Worm (Caenorhabditis elegans) whole organism, L1 larva: ENCODE measurements around the gene nol-10.

Experiments used
- C04F5.9 ChIP-seq: sonication (generic microtip); optimal IDR thresholded peaks from 2 replicates; lab custom pipeline; 2016; ENCODE audit warnings: missing genetic modification characterization, missing compliant biosample characterization
- C16A3.4 ChIP-seq: fragments of 150-350 bp; optimal IDR thresholded peaks from 2 replicates; lab custom pipeline; 2014; ENCODE audit warnings: missing biosample characterization, missing genetic modification characterization
- C34B4.2 ChIP-seq: sonication (generic microtip); optimal IDR thresholded peaks from 2 replicates; lab custom pipeline; 2017; ENCODE audit warnings: mild to moderate bottlenecking, missing genetic modification characterization, missing compliant biosample characterization
- F16B12.6 ChIP-seq: fragments of 150-350 bp; optimal IDR thresholded peaks from 2 replicates; lab custom pipeline; 2014; ENCODE audit warnings: missing biosample characterization, missing genetic modification characterization
- aha-1 ChIP-seq: fragments of 150-350 bp; optimal IDR thresholded peaks from 2 replicates; lab custom pipeline; 2014; ENCODE audit warnings: missing biosample characterization, missing genetic modification characterization
- aly-2 ChIP-seq: fragments of 150-350 bp; optimal IDR thresholded peaks from 2 replicates; lab custom pipeline; 2014; ENCODE audit warnings: missing biosample characterization, missing genetic modification characterization
- blmp-1 ChIP-seq: fragments of 150-350 bp; optimal IDR thresholded peaks from 2 replicates; lab custom pipeline; 2014; ENCODE audit warnings: missing biosample characterization, missing genetic modification characterization
- ceh-90 ChIP-seq: sonication (generic microtip); optimal IDR thresholded peaks from 2 replicates; lab custom pipeline; 2016; ENCODE audit warnings: missing genetic modification characterization, missing compliant biosample characterization
- efl-1 ChIP-seq, 4 experiments: fragments of 150-350 bp; optimal IDR thresholded peaks in 3 of 4; peaks in 1 of 4; 1 replicate in 1 of 4; 2 replicates in 3 of 4; lab custom pipeline; 2014; ENCODE audit warnings: missing biosample characterization in 2 of 4, missing genetic modification characterization in 2 of 4, missing genetic modification reagents in 2 of 4
- elt-2 ChIP-seq: sonication (generic microtip); optimal IDR thresholded peaks from 2 replicates; lab custom pipeline; 2016; ENCODE audit warnings: missing genetic modification characterization, mild to moderate bottlenecking, inconsistent platforms, missing compliant biosample characterization, missing genetic modification reagents
- elt-3 ChIP-seq, 6 experiments: fragments of 150-350 bp in 1 of 6; sonication (generic microtip); optimal IDR thresholded peaks; 2 replicates each; lab custom pipeline; 2017 to 2018; ENCODE audit warnings: missing biosample characterization in 6 of 6, missing genetic modification characterization in 6 of 6, inconsistent platforms in 1 of 6
- ets-5 ChIP-seq: fragments of 200-800 bp; sonication (Bioruptor generic); IDR thresholded peaks from 2 replicates; pipeline ENCODE4 v1.3.6; 2022; ENCODE audit warnings: missing genetic modification characterization, missing compliant biosample characterization
- fkh-10 ChIP-seq: sonication (generic microtip); optimal IDR thresholded peaks from 2 replicates; lab custom pipeline; 2017; ENCODE audit warnings: missing biosample characterization, missing genetic modification reagents, missing genetic modification characterization
- grh-1 ChIP-seq: fragments of 200-800 bp; sonication (Bioruptor generic); IDR thresholded peaks from 2 replicates; pipeline ENCODE4 v1.3.6; 2022; ENCODE audit warnings: missing genetic modification reagents, missing genetic modification characterization, missing compliant biosample characterization
- irx-1 ChIP-seq: sonication (generic microtip); optimal IDR thresholded peaks from 2 replicates; lab custom pipeline; 2016; ENCODE audit warnings: missing genetic modification characterization, missing compliant biosample characterization
- jun-1 ChIP-seq: fragments of 150-350 bp; optimal IDR thresholded peaks from 2 replicates; lab custom pipeline; 2014; ENCODE audit warnings: missing biosample characterization, missing genetic modification reagents, missing genetic modification characterization
- lin-13 ChIP-seq: fragments of 150-350 bp; optimal IDR thresholded peaks from 2 replicates; lab custom pipeline; 2014; ENCODE audit warnings: missing biosample characterization, missing genetic modification reagents, missing genetic modification characterization
- lin-14 ChIP-seq: fragments of 200-800 bp; sonication (Bioruptor generic); optimal IDR thresholded peaks from 2 replicates; lab custom pipeline; 2018; ENCODE audit warnings: mild to moderate bottlenecking, missing genetic modification characterization, moderate library complexity, missing compliant biosample characterization
- lin-35 ChIP-seq, 2 experiments: fragments of 150-350 bp; optimal IDR thresholded peaks; 2 replicates each; lab custom pipeline; 2014; ENCODE audit warnings: missing biosample characterization in 2 of 2, missing genetic modification characterization in 2 of 2, missing genetic modification reagents in 2 of 2
- lin-39 ChIP-seq: fragments of 150-350 bp; optimal IDR thresholded peaks from 2 replicates; lab custom pipeline; 2014; ENCODE audit warnings: missing biosample characterization, missing genetic modification reagents, missing genetic modification characterization
- lsy-2 ChIP-seq, 2 experiments: fragments of 150-350 bp; optimal IDR thresholded peaks; 2 replicates each; lab custom pipeline; 2014; ENCODE audit warnings: missing biosample characterization in 2 of 2, missing genetic modification characterization in 2 of 2
- mep-1 ChIP-seq: fragments of 150-350 bp; optimal IDR thresholded peaks from 2 replicates; lab custom pipeline; 2014; ENCODE audit warnings: missing biosample characterization, missing genetic modification characterization
- nhr-11 ChIP-seq: fragments of 150-350 bp; optimal IDR thresholded peaks from 2 replicates; lab custom pipeline; 2014; ENCODE audit warnings: missing biosample characterization, missing genetic modification characterization
- nhr-19 ChIP-seq: fragments of 200-800 bp; sonication (Bioruptor generic); conservative IDR thresholded peaks from 2 replicates; pipeline ENCODE4 v1.3.6; 2022; ENCODE audit warnings: missing genetic modification characterization, missing compliant biosample characterization
- nhr-20 ChIP-seq: sonication (generic microtip); optimal IDR thresholded peaks from 2 replicates; lab custom pipeline; 2016; ENCODE audit warnings: mild to moderate bottlenecking, missing genetic modification characterization, missing compliant biosample characterization
- nhr-237 ChIP-seq: fragments of 150-350 bp; optimal IDR thresholded peaks from 2 replicates; lab custom pipeline; 2014; ENCODE audit warnings: missing biosample characterization, missing genetic modification characterization
- nhr-71 ChIP-seq: sonication (generic microtip); optimal IDR thresholded peaks from 2 replicates; lab custom pipeline; 2016; ENCODE audit warnings: mild to moderate bottlenecking, missing genetic modification characterization, moderate library complexity, missing compliant biosample characterization
- nhr-76 ChIP-seq: sonication (generic microtip); optimal IDR thresholded peaks from 2 replicates; lab custom pipeline; 2017; ENCODE audit warnings: missing biosample characterization, missing genetic modification characterization
- rnt-1 ChIP-seq: sonication (generic microtip); optimal IDR thresholded peaks from 2 replicates; lab custom pipeline; 2016; ENCODE audit warnings: mild to moderate bottlenecking, missing genetic modification characterization, moderate library complexity, missing compliant biosample characterization
- skn-1 ChIP-seq: fragments of 150-350 bp; optimal IDR thresholded peaks from 2 replicates; lab custom pipeline; 2014; ENCODE audit warnings: missing biosample characterization, missing genetic modification characterization
- snpc-4 ChIP-seq: fragments of 150-350 bp; optimal IDR thresholded peaks from 2 replicates; lab custom pipeline; 2014; ENCODE audit warnings: missing biosample characterization, missing genetic modification characterization
- snu-23 ChIP-seq: sonication (generic microtip); optimal IDR thresholded peaks from 2 replicates; lab custom pipeline; 2016; ENCODE audit warnings: missing genetic modification characterization, missing compliant biosample characterization
- sptf-1 ChIP-seq: fragments of 150-350 bp; optimal IDR thresholded peaks from 2 replicates; lab custom pipeline; 2014; ENCODE audit warnings: missing biosample characterization, missing genetic modification characterization
- tbx-2 ChIP-seq: sonication (generic microtip); optimal IDR thresholded peaks from 2 replicates; lab custom pipeline; 2016; ENCODE audit warnings: missing genetic modification characterization, missing compliant biosample characterization
- tlp-1 ChIP-seq: fragments of 150-350 bp; optimal IDR thresholded peaks from 2 replicates; lab custom pipeline; 2014; ENCODE audit warnings: missing biosample characterization, missing genetic modification characterization
- unc-86 ChIP-seq: sonication (generic microtip); optimal IDR thresholded peaks from 2 replicates; lab custom pipeline; 2016; ENCODE audit warnings: missing genetic modification characterization, missing compliant biosample characterization
- unc-98 ChIP-seq: fragments of 200-800 bp; sonication (Bioruptor generic); IDR thresholded peaks from 2 replicates; pipeline ENCODE4 v1.3.6; 2022; ENCODE audit warnings: missing genetic modification characterization, missing compliant biosample characterization
- vab-15 ChIP-seq: sonication (generic microtip); optimal IDR thresholded peaks from 2 replicates; lab custom pipeline; 2017; ENCODE audit warnings: missing genotype, mild to moderate bottlenecking, missing genetic modification characterization, missing compliant biosample characterization
- zip-4 ChIP-seq: fragments of 200-800 bp; sonication (Bioruptor generic); optimal IDR thresholded peaks from 2 replicates; lab custom pipeline; 2018; ENCODE audit warnings: mild to moderate bottlenecking, missing genetic modification characterization, moderate library complexity, missing compliant biosample characterization

Gene nol-10

ce11 chrIV:7551254-7551653 lies 29.1 kb upstream of the nol-10 start:
- no peak for TF ChIP-seq aly-2 (tag; lab: Kevin White, UChicago)
- no peak for TF ChIP-seq F16B12.6 (tag; lab: Kevin White, UChicago)
- TF ChIP-seq lin-39: no peak

DNA sequence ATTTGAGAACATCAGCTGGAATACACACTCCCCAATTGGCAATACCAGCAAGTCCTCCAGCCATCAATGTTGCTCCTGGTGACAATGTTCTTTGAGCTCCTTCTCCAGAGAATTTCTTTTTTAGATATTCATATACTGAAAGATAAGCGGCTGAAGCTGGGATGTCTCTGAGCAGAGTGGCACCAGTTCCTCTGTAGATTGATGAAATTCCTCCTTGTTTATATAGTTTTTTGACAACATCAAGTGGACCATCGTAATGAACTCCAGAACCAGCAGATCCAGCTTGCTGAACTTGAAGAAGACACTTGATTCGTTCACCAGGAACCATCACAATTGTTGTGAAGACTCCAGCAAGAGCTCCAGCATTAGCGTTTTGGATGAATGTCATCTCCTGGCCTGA lies 28.3 kb upstream of the nol-10 start:
- TF ChIP-seq mep-1 (tag; lab: Kevin White, UChicago): no peak
- TF ChIP-seq skn-1 (tag; lab: Kevin White, UChicago): no peak
- no peak for TF ChIP-seq nhr-19 (GFP tag; lab: Robert Waterston, UW)
- TF ChIP-seq C16A3.4: no peak
- no peak for TF ChIP-seq unc-86
- TF ChIP-seq C34B4.2 (tag; lab: Kevin White, UChicago): no peak
- no peak for TF ChIP-seq jun-1
- TF ChIP-seq tlp-1: no peak
- TF ChIP-seq ets-5 (GFP tag; lab: Robert Waterston, UW): no peak
- TF ChIP-seq nhr-76 (tag; lab: Kevin White, UChicago): no peak
- no peak for TF ChIP-seq irx-1
- TF ChIP-seq snpc-4 (tag; lab: Kevin White, UChicago): no peak
- no peak for TF ChIP-seq unc-98

DNA sequence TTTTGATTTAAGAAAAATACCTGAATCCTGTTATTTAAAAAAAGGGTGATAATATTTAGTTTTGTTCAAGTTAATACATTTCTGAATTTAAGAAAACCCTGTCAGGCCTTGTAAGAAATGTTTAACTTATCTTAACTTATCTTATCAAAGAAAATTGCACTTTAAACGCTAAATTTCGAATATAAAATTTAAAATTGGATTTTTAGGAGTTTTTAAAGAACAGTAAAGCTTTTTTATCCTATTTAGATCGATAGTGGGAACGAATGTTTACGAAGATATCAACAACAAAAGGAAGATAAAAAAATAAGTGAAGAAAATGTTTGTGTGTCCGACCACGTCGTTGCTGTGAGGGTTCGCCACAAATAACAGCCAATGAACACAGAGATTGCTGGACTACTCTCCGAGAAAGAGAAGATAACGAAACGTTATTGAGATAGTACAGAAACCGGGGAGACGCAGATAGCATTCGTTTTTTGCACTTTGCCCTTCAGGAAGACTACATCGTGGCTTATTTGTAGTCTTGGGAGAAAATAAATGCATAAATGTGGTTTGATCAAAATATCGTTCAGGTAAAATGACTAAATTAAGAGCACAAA lies 27.3 kb upstream of the nol-10 start, which contains the start of gene dif-1:
Gene dif-1 (minus strand): TSS at position 51 of the 596 bp plus-strand sequence.
- TF ChIP-seq nhr-71 (tag; lab: Kevin White, UChicago) (peak; percentile 30), fkh-10 (GFP tag; lab: Kevin White, UChicago) (no peak), aha-1 (tag; lab: Kevin White, UChicago) (no peak), elt-3 (tag; optimal IDR thresholded peaks at IDR 0.05; lab: Kevin White, UChicago) (peak in 2 of 6 experiments; percentile 23 to 35), blmp-1 (tag; lab: Kevin White, UChicago) (peak; percentile 56), nhr-20 (tag; lab: Kevin White, UChicago) (peak; percentile 48), ceh-90 (tag; lab: Kevin White, UChicago) (no peak), lsy-2 (tag; optimal IDR thresholded peaks at IDR 0.05; lab: Kevin White, UChicago) (peak in 1 of 2 experiments; percentile 26), mep-1 (tag; lab: Kevin White, UChicago) (peak; percentile 5), lin-35 (GFP tag; optimal IDR thresholded peaks at IDR 0.05; lab: Kevin White, UChicago) (peak in 1 of 2 experiments; percentile 54), elt-2 (tag; lab: Kevin White, UChicago) (peak; percentile 65), nhr-11 (no peak), efl-1 (optimal IDR thresholded peaks at IDR 0.05; lab: Kevin White, UChicago) (peak; percentile 4 to 7), efl-1 (GFP tag; optimal IDR thresholded peaks at IDR 0.05 in 1 of 2; lab: Kevin White, UChicago) (peak in 1 of 2 experiments; percentile 13), rnt-1 (tag; lab: Kevin White, UChicago) (peak; percentile 31), vab-15 (tag; lab: Kevin White, UChicago) (no peak), zip-4 (GFP tag; lab: Kevin White, UChicago) (no peak), C04F5.9 (tag; lab: Kevin White, UChicago) (no peak), tbx-2 (tag; lab: Kevin White, UChicago) (no peak), F16B12.6 (tag; lab: Kevin White, UChicago) (peak; percentile 4), lin-13 (GFP tag; lab: Kevin White, UChicago) (no peak), aly-2 (tag; lab: Kevin White, UChicago) (no peak), grh-1 (GFP tag; lab: Robert Waterston, UW) (no peak), ets-5 (GFP tag; lab: Robert Waterston, UW) (no peak), sptf-1 (tag; lab: Kevin White, UChicago) (no peak), C16A3.4 (no peak), nhr-237 (no peak), snu-23 (peak; percentile 58), lin-14 (GFP tag; lab: Kevin White, UChicago) (peak; percentile 73)
- TF ChIP-seq, all 84 proteins: peak for 13
